Worm (Caenorhabditis elegans) whole organism, young adult: ENCODE data around the gene rps-2.

Experiments used
- B0261.1 ChIP-seq: sonication (generic microtip); optimal IDR thresholded peaks from 2 replicates; lab custom pipeline; 2016; ENCODE audit warnings: mild to moderate bottlenecking, missing genetic modification characterization, moderate library complexity, missing compliant biosample characterization
- F22D6.2 ChIP-seq: sonication (generic microtip); optimal IDR thresholded peaks from 2 replicates; lab custom pipeline; 2016; ENCODE audit warnings: mild to moderate bottlenecking, missing genetic modification characterization, missing compliant biosample characterization
- F33H1.4 ChIP-seq: fragments of 200-800 bp; sonication (Bioruptor generic); IDR thresholded peaks from 2 replicates; pipeline ENCODE4 v1.3.6; 2022; ENCODE audit warnings: missing genetic modification reagents, missing genetic modification characterization, missing compliant biosample characterization
- F49E8.2 ChIP-seq: sonication (generic microtip); optimal IDR thresholded peaks from 3 replicates; lab custom pipeline; 2017; ENCODE audit warnings: missing genetic modification characterization, mild to moderate bottlenecking, missing compliant biosample characterization, antibody characterized with exemption, moderate library complexity; ENCODE audit not compliant: insufficient read depth
- K11D2.4 ChIP-seq: fragments of 200-800 bp; sonication (Bioruptor generic); IDR thresholded peaks from 2 replicates; pipeline ENCODE4 v1.3.6; 2022; ENCODE audit warnings: missing genetic modification reagents, missing genetic modification characterization, missing compliant biosample characterization
- K12H6.12 ChIP-seq: fragments of 200-800 bp; sonication (Bioruptor generic); optimal IDR thresholded peaks from 2 replicates; lab custom pipeline; 2018; ENCODE audit warnings: mild to moderate bottlenecking, missing genetic modification characterization, missing compliant biosample characterization
- T26A5.8 ChIP-seq: sonication (generic microtip); optimal IDR thresholded peaks from 2 replicates; lab custom pipeline; 2016; ENCODE audit warnings: missing genetic modification characterization, missing compliant biosample characterization
- Y53F4B.3 ChIP-seq: fragments of 200-800 bp; sonication (Bioruptor generic); IDR thresholded peaks from 2 replicates; pipeline ENCODE4 v1.3.6; 2022; ENCODE audit warnings: missing genetic modification reagents, missing genetic modification characterization, missing compliant biosample characterization
- Y53G8AR.9 ChIP-seq: fragments of 200-800 bp; sonication (Bioruptor generic); conservative IDR thresholded peaks from 2 replicates; pipeline ENCODE4 v1.3.6; 2022; ENCODE audit warnings: missing genetic modification reagents, missing genetic modification characterization, missing compliant biosample characterization
- Y56A3A.18 ChIP-seq: fragments of 200-800 bp; sonication (Bioruptor generic); IDR thresholded peaks from 2 replicates; pipeline ENCODE4 v1.3.6; 2022; ENCODE audit warnings: missing genetic modification reagents, missing genetic modification characterization, missing compliant biosample characterization
- ZK185.1 ChIP-seq: sonication (generic microtip); optimal IDR thresholded peaks from 2 replicates; lab custom pipeline; 2016; ENCODE audit warnings: mild to moderate bottlenecking, missing genetic modification characterization, missing compliant biosample characterization; ENCODE audit not compliant: poor library complexity, severe bottlenecking
- aptf-2 ChIP-seq: fragments of 200-800 bp; sonication (Bioruptor generic); conservative IDR thresholded peaks from 2 replicates; pipeline ENCODE4 v1.3.6; 2022; ENCODE audit warnings: missing genetic modification reagents, missing genetic modification characterization, missing compliant biosample characterization
- aptf-3 ChIP-seq: fragments of 200-800 bp; sonication (Bioruptor generic); IDR thresholded peaks from 2 replicates; pipeline ENCODE4 v1.3.6; 2022; ENCODE audit warnings: missing genetic modification characterization, missing compliant biosample characterization
- atf-7 ChIP-seq: sonication (generic microtip); optimal IDR thresholded peaks from 2 replicates; lab custom pipeline; 2017; ENCODE audit warnings: mild to moderate bottlenecking, missing genetic modification characterization, missing compliant biosample characterization
- bed-1 ChIP-seq: fragments of 200-800 bp; sonication (Bioruptor generic); IDR thresholded peaks from 2 replicates; pipeline ENCODE4 v1.3.6; 2022; ENCODE audit warnings: missing genetic modification reagents, missing genetic modification characterization, missing compliant biosample characterization
- ceh-100 ChIP-seq: fragments of 200-800 bp; sonication (Bioruptor generic); IDR thresholded peaks from 2 replicates; pipeline ENCODE4 v1.3.6; 2022; ENCODE audit warnings: missing genetic modification reagents, missing genetic modification characterization, missing compliant biosample characterization
- ceh-27 ChIP-seq: fragments of 200-800 bp; sonication (Bioruptor generic); optimal IDR thresholded peaks from 2 replicates; lab custom pipeline; 2018; ENCODE audit warnings: mild to moderate bottlenecking, missing genetic modification characterization, moderate library complexity, missing compliant biosample characterization
- ceh-40 ChIP-seq: fragments of 200-800 bp; sonication (Bioruptor generic); IDR thresholded peaks from 2 replicates; pipeline ENCODE4 v1.3.6; 2022; ENCODE audit warnings: missing genetic modification characterization, missing compliant biosample characterization
- ceh-58 ChIP-seq: fragments of 200-800 bp; sonication (Bioruptor generic); IDR thresholded peaks from 2 replicates; pipeline ENCODE4 v1.3.6; 2022; ENCODE audit warnings: missing genetic modification characterization, missing compliant biosample characterization
- ceh-91 ChIP-seq: fragments of 200-800 bp; sonication (Bioruptor generic); IDR thresholded peaks from 2 replicates; pipeline ENCODE4 v1.3.6; 2022; ENCODE audit warnings: missing genetic modification reagents, missing genetic modification characterization, missing compliant biosample characterization
- dox-1 ChIP-seq: fragments of 200-800 bp; sonication (Bioruptor generic); IDR thresholded peaks from 2 replicates; pipeline ENCODE4 v1.3.6; 2022; ENCODE audit warnings: missing genetic modification reagents, missing genetic modification characterization, missing compliant biosample characterization
- dpl-1 ChIP-seq: fragments of 150-350 bp; optimal IDR thresholded peaks from 2 replicates; lab custom pipeline; 2014; ENCODE audit warnings: missing biosample characterization, missing genetic modification reagents, missing genetic modification characterization
- efl-1 ChIP-seq: fragments of 150-350 bp; optimal IDR thresholded peaks from 2 replicates; lab custom pipeline; 2014; ENCODE audit warnings: missing biosample characterization, missing genetic modification reagents, missing genetic modification characterization
- ets-4 ChIP-seq: fragments of 200-800 bp; sonication (Bioruptor generic); optimal IDR thresholded peaks from 2 replicates; lab custom pipeline; 2018; ENCODE audit warnings: mild to moderate bottlenecking, missing genetic modification characterization, missing compliant biosample characterization
- hmg-1.2 ChIP-seq: fragments of 200-800 bp; sonication (Bioruptor generic); IDR thresholded peaks from 2 replicates; pipeline ENCODE4 v1.3.6; 2022; ENCODE audit warnings: missing genetic modification reagents, missing genetic modification characterization, missing compliant biosample characterization
- hmg-20 ChIP-seq: fragments of 200-800 bp; sonication (Bioruptor generic); IDR thresholded peaks from 2 replicates; pipeline ENCODE4 v1.3.6; 2022; ENCODE audit warnings: missing genetic modification reagents, missing genetic modification characterization, missing compliant biosample characterization
- lin-54 ChIP-seq: fragments of 200-800 bp; sonication (Bioruptor generic); optimal IDR thresholded peaks from 2 replicates; lab custom pipeline; 2018; ENCODE audit warnings: mild to moderate bottlenecking, missing genetic modification characterization, missing compliant biosample characterization
- nfya-1 ChIP-seq: sonication (generic microtip); optimal IDR thresholded peaks from 2 replicates; lab custom pipeline; 2017; ENCODE audit warnings: antibody characterized with exemption, missing compliant biosample characterization, missing genetic modification characterization, borderline replicate concordance; ENCODE audit not compliant: insufficient read depth
- nfyb-1 ChIP-seq: fragments of 200-800 bp; sonication (Bioruptor generic); IDR thresholded peaks from 2 replicates; pipeline ENCODE4 v1.3.6; 2022; ENCODE audit warnings: missing genetic modification reagents, missing genetic modification characterization, missing compliant biosample characterization
- nhr-80 ChIP-seq: sonication (generic microtip); optimal IDR thresholded peaks from 2 replicates; lab custom pipeline; 2016; ENCODE audit warnings: missing genetic modification characterization, missing compliant biosample characterization
- pha-4 ChIP-seq: fragments of 150-350 bp; sonication (generic microtip); optimal IDR thresholded peaks from 2 replicates; lab custom pipeline; 2014; ENCODE audit warnings: missing biosample characterization, missing genetic modification reagents, missing genetic modification characterization
- rec-8 ChIP-seq, 2 experiments: sonication (generic microtip); optimal IDR thresholded peaks; 2 replicates each; lab custom pipeline; 2016; ENCODE audit warnings: mild to moderate bottlenecking in 2 of 2, missing genetic modification characterization in 2 of 2, missing genetic modification reagents in 2 of 2, missing genotype in 2 of 2, missing biosample characterization in 1 of 2, missing compliant biosample characterization in 1 of 2, moderate library complexity in 1 of 2
- snpc-1.3 ChIP-seq: sonication (generic microtip); optimal IDR thresholded peaks from 2 replicates; lab custom pipeline; 2017; ENCODE audit warnings: missing genetic modification characterization, mild to moderate bottlenecking, missing compliant biosample characterization, antibody characterized with exemption, moderate library complexity, missing genotype, missing genetic modification reagents; ENCODE audit not compliant: insufficient read depth
- snpc-4 ChIP-seq, 5 experiments: fragments of 150-350 bp in 1 of 5; sonication (generic microtip) in 4 of 5; optimal IDR thresholded peaks; 2 replicates each; lab custom pipeline; 2014 to 2018; ENCODE audit warnings: missing genetic modification characterization in 5 of 5, missing biosample characterization in 3 of 5, antibody characterized with exemption in 2 of 5, mild to moderate bottlenecking in 2 of 5, missing compliant biosample characterization in 2 of 5, missing genotype in 2 of 5, moderate library complexity in 2 of 5, missing genetic modification reagents in 1 of 5
- tlf-1 ChIP-seq: fragments of 200-800 bp; sonication (Bioruptor generic); optimal IDR thresholded peaks from 2 replicates; lab custom pipeline; 2018; ENCODE audit warnings: mild to moderate bottlenecking, missing genetic modification characterization, missing compliant biosample characterization
- xnd-1 ChIP-seq: sonication (generic microtip); optimal IDR thresholded peaks from 2 replicates; lab custom pipeline; 2016; ENCODE audit warnings: missing genotype, missing genetic modification reagents, missing genetic modification characterization, missing compliant biosample characterization
- zim-3 ChIP-seq: sonication (generic microtip); optimal IDR thresholded peaks from 2 replicates; lab custom pipeline; 2017; ENCODE audit warnings: mild to moderate bottlenecking, missing genetic modification characterization, moderate library complexity, missing compliant biosample characterization
- ztf-28 ChIP-seq: fragments of 200-800 bp; sonication (Bioruptor generic); IDR thresholded peaks from 2 replicates; pipeline ENCODE4 v1.3.6; 2022; ENCODE audit warnings: missing genetic modification reagents, missing genetic modification characterization, missing compliant biosample characterization

Gene rps-2

ce11 chrIV:7902221-7902904 is 23.8 kb downstream of the rps-2 start, which contains the start of gene arp-11 (continued):
- TF ChIP-seq ceh-58 (GFP tag; lab: Robert Waterston, UW) = no peak
- no peak for TF ChIP-seq K12H6.12 (tag; lab: Kevin White, UChicago)
- TF ChIP-seq ZK185.1 (tag; lab: Kevin White, UChicago) = peak; percentile 56
- no peak for TF ChIP-seq dpl-1 (GFP tag; lab: Kevin White, UChicago)
- TF ChIP-seq lin-54 (GFP tag; lab: Kevin White, UChicago) = peak; percentile 61
- TF ChIP-seq nhr-80 (tag; lab: Kevin White, UChicago) = peak; percentile 23
- TF ChIP-seq K11D2.4 (GFP tag; lab: Robert Waterston, UW) = no peak
- no peak for TF ChIP-seq ceh-40 (GFP tag; lab: Robert Waterston, UW)
- no peak for TF ChIP-seq zim-3 (tag; lab: Kevin White, UChicago)
- TF ChIP-seq dox-1 (GFP tag; lab: Robert Waterston, UW) = peak; percentile 61
- peak; percentile 0 for TF ChIP-seq tlf-1 (GFP tag; lab: Kevin White, UChicago)
- TF ChIP-seq Y53F4B.3 (GFP tag; lab: Robert Waterston, UW) = no peak
- TF ChIP-seq F33H1.4 = peak; percentile 26; the same call in 1 of the 2 replicates
- peak; percentile 30 for TF ChIP-seq ceh-27 (GFP tag; lab: Kevin White, UChicago)
- no peak for TF ChIP-seq B0261.1
- TF ChIP-seq atf-7 (tag; lab: Kevin White, UChicago) = peak; percentile 96
- no peak for TF ChIP-seq aptf-2 (GFP tag; lab: Robert Waterston, UW)
- no peak for TF ChIP-seq ceh-91 (GFP tag; lab: Robert Waterston, UW)
- no peak for TF ChIP-seq hmg-20 (GFP tag; lab: Robert Waterston, UW)
- TF ChIP-seq ztf-28 (GFP tag; lab: Robert Waterston, UW) = no peak
- peak; percentile 31; the same call in 1 of the 2 replicates for TF ChIP-seq hmg-1.2 (GFP tag; lab: Robert Waterston, UW)
- no peak for TF ChIP-seq F49E8.2
- no peak for TF ChIP-seq ets-4
- no peak for TF ChIP-seq nfyb-1 (GFP tag; lab: Robert Waterston, UW)
- no peak for TF ChIP-seq rec-8 (tag; optimal IDR thresholded peaks at IDR 0.05; lab: Kevin White, UChicago)
- no peak for TF ChIP-seq aptf-3 (GFP tag; lab: Robert Waterston, UW)
- no peak for TF ChIP-seq bed-1
- TF ChIP-seq pha-4 (tag; lab: Kevin White, UChicago) = no peak
- no peak for TF ChIP-seq snpc-4 (GFP tag; optimal IDR thresholded peaks at IDR 0.05; lab: Kevin White, UChicago)
- peak in 3 of 4 experiments; percentile 50 to 59 (median 51) for TF ChIP-seq snpc-4 (tag; optimal IDR thresholded peaks at IDR 0.05; lab: Kevin White, UChicago)
- TF ChIP-seq T26A5.8 (tag; lab: Kevin White, UChicago) = no peak
- peak; percentile 26 for TF ChIP-seq efl-1 (GFP tag; lab: Kevin White, UChicago)
- peak; percentile 29 for TF ChIP-seq snpc-1.3 (tag; lab: Kevin White, UChicago)
- TF ChIP-seq F22D6.2 (tag; lab: Kevin White, UChicago) = no peak
- no peak for TF ChIP-seq Y53G8AR.9
- TF ChIP-seq xnd-1 (tag; lab: Kevin White, UChicago) = no peak

- TF ChIP-seq nhr-80 (tag; lab: Kevin White, UChicago) (peak; percentile 70), nfya-1 (tag; lab: Kevin White, UChicago) (no peak), ceh-91 (GFP tag; lab: Robert Waterston, UW) (no peak), ceh-58 (GFP tag; lab: Robert Waterston, UW) (no peak), ceh-100 (GFP tag; lab: Robert Waterston, UW) (no peak), Y56A3A.18 (GFP tag; lab: Robert Waterston, UW) (no peak)
Measured at ce11 chrIV:7898489-7898888, 27.7 kb downstream of the rps-2 start.
